Fruit fly (Drosophila melanogaster): Measurements from ENCODE around the gene CG16984.

dm6 chr3L:2570269-2570723 lies 25.3 kb upstream of the CG16984 start:
- TF ChIP-seq CG8478 (optimal IDR thresholded peaks at IDR 0.05), result no peak
- no peak for TF ChIP-seq pan (optimal IDR thresholded peaks at IDR 0.05)
- TF ChIP-seq Dll (optimal IDR thresholded peaks at IDR 0.05), result no peak

Measured in whole organism.